Fruit fly (Drosophila melanogaster): Measurements from ENCODE around the gene CG3598.
A peak's percentile ranks its signal among the peaks of the same experiment; 100 is the strongest.

Gene CG3598

DNA sequence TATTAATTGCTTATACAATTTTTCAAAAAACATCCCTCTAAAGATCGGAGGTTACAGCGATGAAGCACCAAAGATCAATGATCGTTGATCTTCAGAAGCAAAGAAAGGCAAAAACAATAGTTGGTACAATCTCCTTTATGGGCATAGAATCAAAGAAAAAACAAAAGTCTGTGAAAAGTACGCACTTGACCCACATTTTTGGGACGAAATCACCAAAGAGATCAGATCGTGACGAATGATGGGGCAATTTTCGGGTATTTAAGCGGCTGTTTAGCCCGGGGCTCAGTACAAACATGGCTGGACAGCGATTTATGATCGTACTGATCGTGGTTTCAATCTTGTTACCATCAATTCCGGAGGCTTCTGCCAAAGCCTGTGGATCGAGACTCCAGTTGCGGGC, 10.0 kb downstream of the CG3598 start, which contains the start of gene CG17959:
CG17959 (plus strand) TSS at position 301 of the 400 bp plus-strand sequence.
- TF ChIP-seq CG8478 (optimal IDR thresholded peaks at IDR 0.05) = no peak
- no peak for TF ChIP-seq CTCF (optimal IDR thresholded peaks at IDR 0.05)

DNA sequence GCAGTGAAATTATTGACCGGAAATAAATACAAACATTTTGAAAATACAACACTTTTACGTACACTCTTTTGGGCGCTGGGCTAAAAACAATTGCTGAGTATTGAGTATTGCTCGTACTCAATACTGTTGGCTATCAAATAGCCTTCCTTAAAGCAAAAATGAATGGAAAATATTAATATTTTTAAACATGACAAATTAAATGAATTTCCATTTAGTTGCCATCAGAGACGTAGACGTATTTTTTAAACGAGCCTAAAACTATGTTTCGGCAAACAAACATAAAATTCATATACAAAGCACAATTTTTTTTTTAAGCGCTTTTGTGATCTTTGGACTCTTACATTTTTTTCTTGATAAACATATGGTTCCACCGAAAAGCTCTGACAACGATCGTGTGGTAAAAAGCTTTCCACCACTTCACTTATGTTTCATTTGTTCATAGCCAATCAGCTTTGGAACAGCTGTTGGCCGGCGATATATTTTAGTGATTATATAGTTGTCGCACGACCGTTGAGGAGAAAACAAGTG, 10.8 kb downstream of the CG3598 start, which contains the start of gene CG3603:
CG3603 (plus strand) TSS at position 490 of the 528 bp plus-strand sequence.
- no peak for TF ChIP-seq CTCF (optimal IDR thresholded peaks at IDR 0.05)
- TF ChIP-seq CG8478 (optimal IDR thresholded peaks at IDR 0.05) = no peak

DNA sequence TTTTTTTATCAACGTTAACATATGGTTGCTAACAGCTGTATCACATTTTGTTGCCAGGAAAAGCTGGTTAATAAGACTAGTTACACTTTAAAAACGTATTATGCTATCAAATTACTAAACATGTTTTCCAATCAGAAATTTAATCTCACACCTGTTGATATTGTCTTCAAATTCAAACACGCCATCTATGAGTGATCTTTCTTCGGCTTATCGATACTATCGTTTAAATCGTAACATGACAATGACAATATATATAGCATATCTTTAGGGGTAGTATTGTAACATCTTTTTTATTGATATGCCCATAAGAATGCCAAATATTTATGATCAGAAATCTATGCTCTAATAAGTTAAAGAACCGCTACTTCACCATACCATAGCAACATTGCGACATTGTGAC, 12.3 kb downstream of the CG3598 start:
- TF ChIP-seq CTCF (optimal IDR thresholded peaks at IDR 0.05) = peak; percentile 85 to 87
- no peak for TF ChIP-seq CG8478 (optimal IDR thresholded peaks at IDR 0.05)

- TF ChIP-seq CG8478 (optimal IDR thresholded peaks at IDR 0.05) (no peak), CTCF (optimal IDR thresholded peaks at IDR 0.05) (no peak)
Observed at dm6 chrX:2951637-2952036, 14.8 kb downstream of the CG3598 start.

dm6 chrX:2956641-2957040, 19.8 kb downstream of the CG3598 start:
- TF ChIP-seq CG8478 (optimal IDR thresholded peaks at IDR 0.05) (no peak), CTCF (optimal IDR thresholded peaks at IDR 0.05) (no peak)

DNA sequence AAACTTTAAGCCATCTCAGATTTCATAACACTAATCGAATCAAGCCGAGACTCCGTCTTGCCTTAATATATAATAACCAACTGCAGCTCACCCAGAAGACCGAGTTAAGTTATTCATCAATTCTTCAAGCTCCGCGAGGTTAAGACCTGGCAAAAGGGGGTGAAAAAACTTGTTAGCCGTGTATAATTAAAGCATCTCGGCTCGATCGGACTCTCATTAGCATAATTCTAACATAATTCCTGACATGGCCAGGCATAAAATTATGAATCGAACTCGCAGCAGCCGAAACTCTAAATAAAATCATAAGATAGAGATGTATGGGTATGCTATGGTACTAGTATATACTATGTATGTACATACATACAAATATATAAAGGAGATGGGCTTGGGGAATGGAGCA, 26.3 kb downstream of the CG3598 start:
- TF ChIP-seq CTCF (optimal IDR thresholded peaks at IDR 0.05) (no peak), CG8478 (optimal IDR thresholded peaks at IDR 0.05) (no peak)

- no peak for TF ChIP-seq CG8478 (optimal IDR thresholded peaks at IDR 0.05)
- no peak for TF ChIP-seq CTCF (optimal IDR thresholded peaks at IDR 0.05)
Observed at dm6 chrX:2963790-2964335, 27.0 kb downstream of the CG3598 start.

DNA sequence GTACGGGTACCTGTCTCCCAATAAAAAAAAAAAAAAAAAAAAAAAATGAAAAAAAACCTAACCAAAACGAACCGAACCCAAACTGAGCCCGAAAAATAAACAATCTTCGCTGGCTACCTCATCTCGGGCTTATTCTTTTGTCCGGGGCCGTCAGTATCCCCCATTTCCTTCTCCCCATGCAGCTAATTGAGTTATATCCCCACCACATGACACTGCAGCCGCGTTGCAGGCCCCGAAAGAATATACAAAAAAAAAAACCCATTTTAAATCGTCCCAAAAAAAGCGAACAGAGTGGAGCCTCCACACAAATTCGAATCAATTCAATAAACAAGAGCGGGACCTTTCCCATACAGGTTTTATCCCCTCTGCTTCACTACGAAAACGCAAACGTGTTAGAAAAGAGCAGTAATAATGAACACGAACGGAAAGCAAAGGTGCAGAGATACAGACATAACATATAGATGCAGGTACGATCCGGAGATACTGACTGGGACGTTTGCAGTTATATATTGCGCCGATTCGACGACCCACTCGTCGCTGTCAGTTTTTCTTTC, 27.9 kb downstream of the CG3598 start:
- TF ChIP-seq CTCF (optimal IDR thresholded peaks at IDR 0.05) (no peak), CG8478 (optimal IDR thresholded peaks at IDR 0.05) (no peak)

DNA sequence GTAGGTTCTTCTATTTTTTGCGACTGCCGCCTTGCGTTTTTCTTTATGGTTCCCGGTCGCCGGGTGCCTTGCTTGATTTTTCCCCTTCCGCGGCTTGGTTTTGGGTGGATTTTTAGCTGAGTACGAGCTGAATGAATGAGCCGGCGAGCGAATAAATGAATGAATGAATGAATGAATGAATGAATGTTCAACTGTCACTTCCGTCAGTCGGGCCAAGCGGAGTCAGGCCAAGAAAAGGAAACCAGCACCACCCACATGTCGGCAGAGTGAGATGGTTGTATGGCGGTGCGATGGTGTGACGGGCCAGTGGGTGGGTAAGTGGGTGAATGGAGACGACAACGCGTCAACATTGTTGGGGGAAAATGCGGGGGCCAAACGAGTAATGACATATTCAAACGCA, 32.2 kb downstream of the CG3598 start:
- TF ChIP-seq CTCF (optimal IDR thresholded peaks at IDR 0.05) = no peak
- no peak for TF ChIP-seq CG8478 (optimal IDR thresholded peaks at IDR 0.05)

dm6 chrX:2973593-2973992, 36.8 kb downstream of the CG3598 start, which contains the start of gene rst:
Gene rst (minus strand): TSS chrX:2973834.
- TF ChIP-seq CG8478 (optimal IDR thresholded peaks at IDR 0.05) (no peak), CTCF (optimal IDR thresholded peaks at IDR 0.05) (no peak)

dm6 chrX:2977857-2978473, 41.1 kb downstream of the CG3598 start:
- TF ChIP-seq CG8478 (optimal IDR thresholded peaks at IDR 0.05) = no peak
- no peak for TF ChIP-seq CTCF (optimal IDR thresholded peaks at IDR 0.05)

DNA sequence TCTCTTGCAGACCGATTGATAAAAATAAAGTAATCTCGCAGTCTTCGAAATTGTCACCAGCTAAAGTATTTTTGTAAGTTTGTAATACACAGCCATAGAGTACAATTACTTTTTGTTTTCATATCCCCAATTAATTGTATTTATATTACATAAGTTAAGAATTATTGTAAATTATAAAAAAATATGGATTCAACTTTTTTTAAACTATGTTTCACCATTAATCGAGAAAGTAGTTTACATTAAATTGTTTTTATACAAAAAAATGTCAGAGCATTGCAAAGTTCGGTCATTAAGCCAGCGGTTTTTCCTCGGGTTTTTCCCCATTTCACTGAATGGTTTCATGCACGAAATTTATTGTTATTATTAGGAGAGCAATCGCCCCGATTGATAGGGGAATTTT, 43.5 kb downstream of the CG3598 start:
- no peak for TF ChIP-seq CG8478 (optimal IDR thresholded peaks at IDR 0.05)
- TF ChIP-seq CTCF (optimal IDR thresholded peaks at IDR 0.05) = no peak

- TF ChIP-seq CG8478 (optimal IDR thresholded peaks at IDR 0.05) (no peak), CTCF (optimal IDR thresholded peaks at IDR 0.05) (no peak)
Observed at dm6 chrX:2982441-2982995, 45.7 kb downstream of the CG3598 start.

DNA sequence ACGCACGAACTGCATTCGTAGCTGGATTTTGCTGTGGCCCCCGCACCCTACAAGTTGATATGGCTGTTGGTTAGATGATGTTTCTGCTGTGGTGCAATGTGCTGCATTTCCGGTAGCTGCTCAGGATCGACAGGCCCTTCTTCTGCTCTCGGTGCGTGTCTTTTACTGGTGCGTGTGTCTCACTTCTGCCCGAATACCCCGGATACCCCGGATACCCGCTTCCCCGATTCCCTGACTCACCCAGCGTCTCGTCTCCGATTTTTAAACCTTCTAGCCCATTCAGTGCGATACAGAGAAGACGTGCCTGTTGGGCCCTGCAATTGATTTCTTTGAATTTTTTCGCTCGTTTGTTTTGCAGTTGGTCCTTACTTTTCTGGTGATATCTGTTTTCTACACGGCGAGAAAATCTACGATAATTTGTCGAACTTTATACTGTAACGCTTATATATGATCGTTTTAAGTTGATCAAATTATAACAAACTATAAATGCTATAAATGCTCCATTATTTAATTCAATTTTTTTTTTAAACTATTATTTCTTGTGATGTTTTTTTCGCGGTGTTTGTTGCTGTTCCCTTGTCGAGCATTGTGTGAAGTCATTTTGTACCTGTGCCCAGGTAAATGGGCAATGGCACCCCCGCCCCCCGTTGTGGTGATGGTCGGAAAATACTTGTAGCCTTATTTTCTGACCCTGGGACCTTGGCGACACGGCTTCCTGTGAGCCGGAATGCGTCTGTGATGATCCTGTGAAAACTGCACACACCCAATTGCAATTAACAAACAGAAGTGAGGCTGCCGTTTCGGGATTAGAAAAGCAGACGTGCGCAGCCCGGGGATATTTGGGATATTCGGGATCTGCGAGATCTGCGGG, 48.3 kb downstream of the CG3598 start:
- TF ChIP-seq CG8478 (optimal IDR thresholded peaks at IDR 0.05) (no peak), CTCF (optimal IDR thresholded peaks at IDR 0.05) (no peak)

dm6 chrX:2987320-2987719, 50.5 kb downstream of the CG3598 start:
- TF ChIP-seq CG8478 (optimal IDR thresholded peaks at IDR 0.05) (no peak), CTCF (optimal IDR thresholded peaks at IDR 0.05) (no peak)
